Worm (Caenorhabditis elegans): ENCODE measurements around the gene T07G12.2.

Gene T07G12.2

ce11 chrIV:10511432-10511831 lies 19.1 kb upstream of the T07G12.2 start:
- TF ChIP-seq nhr-102 (tag; optimal IDR thresholded peaks at IDR 0.05): peak; percentile 61
- TF ChIP-seq Y105C5A.15 (GFP tag; IDR thresholded peaks at IDR 0.05): no peak
- TF ChIP-seq hif-1 (tag; optimal IDR thresholded peaks at IDR 0.05): peak in 1 of 2 experiments; percentile 80
- TF ChIP-seq pha-4 (GFP tag; IDR thresholded peaks at IDR 0.05): peak; percentile 21; the same call in 1 of the 2 replicates
- TF ChIP-seq pha-4 (tag; optimal IDR thresholded peaks at IDR 0.05): no peak
- peak; percentile 18 for TF ChIP-seq T20F7.1 (GFP tag; optimal IDR thresholded peaks at IDR 0.05)
- peak in 1 of 2 experiments; percentile 19 for TF ChIP-seq daf-16 (GFP tag; optimal IDR thresholded peaks at IDR 0.05)
- peak; percentile 98 for TF ChIP-seq daf-16 (tag; optimal IDR thresholded peaks at IDR 0.05)
- TF ChIP-seq lin-38 (GFP tag; IDR thresholded peaks at IDR 0.05): peak; percentile 19; the same call in 1 of the 2 replicates
- TF ChIP-seq mep-1 (tag; optimal IDR thresholded peaks at IDR 0.05): peak; percentile 48
- peak; percentile 71 for TF ChIP-seq dmd-6 (GFP tag; IDR thresholded peaks at IDR 0.05)
- TF ChIP-seq hlh-30 (tag; optimal IDR thresholded peaks at IDR 0.05; ENCODE audit: insufficient read depth): peak; percentile 37
- TF ChIP-seq F44E2.7 (GFP tag; IDR thresholded peaks at IDR 0.05): no peak
- TF ChIP-seq set-16 (GFP tag; IDR thresholded peaks at IDR 0.05): no peak
- TF ChIP-seq unc-62 (GFP tag; optimal IDR thresholded peaks at IDR 0.05 in 1 of 2): peak in 1 of 2 experiments; percentile 83
- no peak for TF ChIP-seq unc-62 (tag; optimal IDR thresholded peaks at IDR 0.05)
- peak; percentile 51 for TF ChIP-seq nhr-28 (tag; optimal IDR thresholded peaks at IDR 0.05)
- TF ChIP-seq zfp-3 (GFP tag; conservative IDR thresholded peaks at IDR 0.05): no peak
- TF ChIP-seq mdt-29 (GFP tag; IDR thresholded peaks at IDR 0.05): peak; percentile 81
- TF ChIP-seq lin-1 (GFP tag; IDR thresholded peaks at IDR 0.05): no peak
- TF ChIP-seq nhr-77 (tag; optimal IDR thresholded peaks at IDR 0.05): peak; percentile 43
- TF ChIP-seq zag-1 (tag; optimal IDR thresholded peaks at IDR 0.05): no peak
- TF ChIP-seq nhr-48 (tag; optimal IDR thresholded peaks at IDR 0.05): peak; percentile 74
- peak; percentile 18; the same call in 1 of the 2 replicates for TF ChIP-seq T26A8.4 (GFP tag; IDR thresholded peaks at IDR 0.05)
- no peak for TF ChIP-seq zfp-2 (tag; optimal IDR thresholded peaks at IDR 0.05)
- peak; percentile 8 for TF ChIP-seq mes-2 (tag; optimal IDR thresholded peaks at IDR 0.05; ENCODE audit: poor library complexity, severe bottlenecking)
- TF ChIP-seq aha-1 (tag): peak; percentile 92
- TF ChIP-seq dve-1 (tag; optimal IDR thresholded peaks at IDR 0.05; ENCODE audit: insufficient read depth): peak; percentile 89
- TF ChIP-seq mxl-2 (GFP tag; conservative IDR thresholded peaks at IDR 0.05): no peak
- TF ChIP-seq ztf-7 (tag; optimal IDR thresholded peaks at IDR 0.05): no peak
- peak; percentile 59; the same call in 1 of the 2 replicates for TF ChIP-seq php-3 (GFP tag; IDR thresholded peaks at IDR 0.05)
- TF ChIP-seq fkh-10 (GFP tag; optimal IDR thresholded peaks at IDR 0.05): peak; percentile 37
- peak; percentile 32 for TF ChIP-seq mxl-3 (GFP tag; optimal IDR thresholded peaks at IDR 0.05)
- peak; percentile 89 for TF ChIP-seq hlh-11 (tag; optimal IDR thresholded peaks at IDR 0.05)

DNA sequence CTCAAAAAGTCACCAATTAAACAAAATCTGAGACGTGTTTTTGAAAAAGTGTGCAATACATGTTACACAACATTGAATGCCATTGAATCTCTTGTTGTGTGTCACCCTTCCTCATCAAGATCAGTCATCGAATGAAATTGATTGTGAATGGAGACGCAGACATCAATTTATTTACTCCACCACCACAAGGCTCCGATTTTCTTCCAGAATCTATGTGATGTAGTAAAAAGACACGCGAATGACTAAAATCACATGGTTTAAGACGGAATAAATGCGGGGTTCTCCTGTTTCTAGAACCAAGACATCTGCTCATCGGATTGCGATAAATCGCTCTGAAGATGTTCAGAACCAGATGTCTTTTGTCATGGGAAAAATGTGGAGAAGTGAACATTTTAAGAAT lies 17.8 kb upstream of the T07G12.2 start:
- no peak for TF ChIP-seq zfp-2 (tag; optimal IDR thresholded peaks at IDR 0.05)
- TF ChIP-seq skn-1 (tag; optimal IDR thresholded peaks at IDR 0.05): no peak
- TF ChIP-seq snpc-4 (tag; optimal IDR thresholded peaks at IDR 0.05): no peak
- TF ChIP-seq hlh-30 (tag; optimal IDR thresholded peaks at IDR 0.05; ENCODE audit: insufficient read depth): peak; percentile 80
- TF ChIP-seq dmd-6 (GFP tag; IDR thresholded peaks at IDR 0.05): no peak
- no peak for TF ChIP-seq aly-2 (tag; optimal IDR thresholded peaks at IDR 0.05)
- TF ChIP-seq F26F4.8 (GFP tag; conservative IDR thresholded peaks at IDR 0.05): no peak
- TF ChIP-seq duxl-1 (tag; optimal IDR thresholded peaks at IDR 0.05; ENCODE audit: poor library complexity): no peak
- TF ChIP-seq fkh-10 (GFP tag; optimal IDR thresholded peaks at IDR 0.05): no peak
- TF ChIP-seq daf-19 (GFP tag; conservative IDR thresholded peaks at IDR 0.05): no peak
- no peak for TF ChIP-seq lir-3 (tag; optimal IDR thresholded peaks at IDR 0.05)
- no peak for TF ChIP-seq sdz-12 (GFP tag; optimal IDR thresholded peaks at IDR 0.05)
- TF ChIP-seq lin-29 (GFP tag; IDR thresholded peaks at IDR 0.05): no peak
- TF ChIP-seq unc-130 (GFP tag; optimal IDR thresholded peaks at IDR 0.05): no peak
- TF ChIP-seq nhr-10 (tag; optimal IDR thresholded peaks at IDR 0.05): no peak
- no peak for TF ChIP-seq arid-1 (GFP tag; conservative IDR thresholded peaks at IDR 0.05)
- no peak for TF ChIP-seq lin-1 (GFP tag; IDR thresholded peaks at IDR 0.05)
- TF ChIP-seq madf-5 (GFP tag; IDR thresholded peaks at IDR 0.05): no peak
- TF ChIP-seq ceh-44 (GFP tag; IDR thresholded peaks at IDR 0.05): no peak
- TF ChIP-seq nhr-11 (tag; optimal IDR thresholded peaks at IDR 0.05): peak; percentile 66
- no peak for TF ChIP-seq ZK546.5 (tag; optimal IDR thresholded peaks at IDR 0.05)
- TF ChIP-seq mxl-2 (GFP tag; conservative IDR thresholded peaks at IDR 0.05): no peak
- TF ChIP-seq nhr-28 (tag; optimal IDR thresholded peaks at IDR 0.05): no peak
- no peak for TF ChIP-seq spr-3 (GFP tag; optimal IDR thresholded peaks at IDR 0.05)
- TF ChIP-seq F37D6.2 (tag; optimal IDR thresholded peaks at IDR 0.05): no peak
- TF ChIP-seq nhr-48 (tag; optimal IDR thresholded peaks at IDR 0.05): no peak
